Worm (Caenorhabditis elegans) whole organism, L4 larva: Measurements from ENCODE around the gene F40F4.7.

Source experiments
- F10B5.3 ChIP-seq: sonication (generic microtip); optimal IDR thresholded peaks from 2 replicates; lab custom pipeline; 2016; ENCODE audit warnings: mild to moderate bottlenecking, missing genetic modification characterization, missing compliant biosample characterization
- F49E8.2 ChIP-seq: sonication (generic microtip); optimal IDR thresholded peaks from 2 replicates; lab custom pipeline; 2016; ENCODE audit warnings: missing compliant biosample characterization, mild to moderate bottlenecking, missing genetic modification characterization, borderline replicate concordance
- T20F7.1 ChIP-seq: fragments of 200-800 bp; sonication (Bioruptor generic); optimal IDR thresholded peaks from 2 replicates; lab custom pipeline; 2018; ENCODE audit warnings: mild to moderate bottlenecking, missing genetic modification characterization, missing compliant biosample characterization
- ZK546.5 ChIP-seq, 2 experiments: sonication (generic microtip); optimal IDR thresholded peaks; 2 replicates each; lab custom pipeline; 2017; ENCODE audit warnings: missing biosample characterization in 2 of 2, missing genetic modification characterization in 2 of 2
- aha-1 ChIP-seq: fragments of 150-350 bp; peaks from one replicate; lab custom pipeline; 2014; ENCODE audit warnings: missing biosample characterization, missing genetic modification characterization
- arid-1 ChIP-seq: fragments of 200-800 bp; sonication (Bioruptor generic); conservative IDR thresholded peaks from 2 replicates; pipeline ENCODE4 v1.3.6; 2022; ENCODE audit warnings: missing genetic modification reagents, missing genetic modification characterization, missing compliant biosample characterization
- attf-4 ChIP-seq: sonication (generic microtip); optimal IDR thresholded peaks from 3 replicates; lab custom pipeline; 2017; ENCODE audit warnings: missing biosample characterization, missing genetic modification characterization
- ceh-20 ChIP-seq: fragments of 200-800 bp; sonication (Bioruptor generic); IDR thresholded peaks from 2 replicates; pipeline ENCODE4 v1.3.6; 2022; ENCODE audit warnings: missing genetic modification reagents, missing genetic modification characterization, missing compliant biosample characterization
- ceh-44 ChIP-seq: fragments of 200-800 bp; sonication (Bioruptor generic); IDR thresholded peaks from 2 replicates; pipeline ENCODE4 v1.3.6; 2022; ENCODE audit warnings: missing genetic modification reagents, missing genetic modification characterization, missing compliant biosample characterization
- daf-16 ChIP-seq, 3 experiments: sonication (generic microtip); optimal IDR thresholded peaks; 2 replicates each; lab custom pipeline; 2016 to 2017; ENCODE audit warnings: missing genetic modification characterization in 3 of 3, missing genetic modification reagents in 3 of 3, mild to moderate bottlenecking in 2 of 3, missing compliant biosample characterization in 2 of 3, missing biosample characterization in 1 of 3, moderate library complexity in 1 of 3
- dmd-6 ChIP-seq: fragments of 200-800 bp; sonication (Bioruptor generic); IDR thresholded peaks from 2 replicates; pipeline ENCODE4 v1.3.6; 2022; ENCODE audit warnings: missing genetic modification reagents, missing genetic modification characterization, missing compliant biosample characterization
- dmd-8 ChIP-seq: fragments of 200-800 bp; sonication (Bioruptor generic); IDR thresholded peaks from 2 replicates; pipeline ENCODE4 v1.3.6; 2022; ENCODE audit warnings: missing genetic modification characterization, missing compliant biosample characterization
- dve-1 ChIP-seq: sonication (generic microtip); optimal IDR thresholded peaks from 2 replicates; lab custom pipeline; 2017; ENCODE audit warnings: antibody characterized with exemption, mild to moderate bottlenecking, missing genetic modification characterization, missing compliant biosample characterization; ENCODE audit not compliant: insufficient read depth
- egl-27 ChIP-seq: sonication (generic microtip); optimal IDR thresholded peaks from 3 replicates; lab custom pipeline; 2017; ENCODE audit warnings: missing biosample characterization, missing genetic modification reagents, missing genetic modification characterization
- hif-1 ChIP-seq, 2 experiments: sonication (generic microtip); optimal IDR thresholded peaks; 2 replicates each; lab custom pipeline; 2016 to 2017; ENCODE audit warnings: missing compliant biosample characterization in 2 of 2, missing genetic modification characterization in 2 of 2, missing genetic modification reagents in 2 of 2, missing genotype in 2 of 2, mild to moderate bottlenecking in 1 of 2
- hlh-11 ChIP-seq: fragments of 200-800 bp; sonication (Bioruptor generic); optimal IDR thresholded peaks from 2 replicates; lab custom pipeline; 2018; ENCODE audit warnings: mild to moderate bottlenecking, missing genetic modification characterization, missing compliant biosample characterization
- hlh-30 ChIP-seq: sonication (generic microtip); optimal IDR thresholded peaks from 2 replicates; lab custom pipeline; 2017; ENCODE audit warnings: antibody characterized with exemption, mild to moderate bottlenecking, missing genetic modification characterization, missing compliant biosample characterization; ENCODE audit not compliant: insufficient read depth
- jun-1 ChIP-seq: fragments of 150-350 bp; optimal IDR thresholded peaks from 2 replicates; lab custom pipeline; 2014; ENCODE audit warnings: missing biosample characterization, missing genetic modification reagents, missing genetic modification characterization
- lin-1 ChIP-seq: fragments of 200-800 bp; sonication (Bioruptor generic); IDR thresholded peaks from 2 replicates; pipeline ENCODE4 v1.3.6; 2022; ENCODE audit warnings: missing genetic modification reagents, missing genetic modification characterization, missing compliant biosample characterization
- lin-13 ChIP-seq: fragments of 150-350 bp; optimal IDR thresholded peaks from 2 replicates; lab custom pipeline; 2014; ENCODE audit warnings: missing biosample characterization, missing genetic modification reagents, missing genetic modification characterization
- lin-15B ChIP-seq: fragments of 150-350 bp; sonication (generic microtip); optimal IDR thresholded peaks from 3 replicates; lab custom pipeline; 2014; ENCODE audit warnings: missing biosample characterization, missing genetic modification characterization
- lsy-2 ChIP-seq, 2 experiments: fragments of 150-350 bp in 1 of 2; sonication (generic microtip) in 1 of 2; optimal IDR thresholded peaks; 2 replicates each; lab custom pipeline; 2014 to 2017; ENCODE audit warnings: missing biosample characterization in 2 of 2, missing genetic modification characterization in 2 of 2
- madf-5 ChIP-seq, 2 experiments: fragments of 200-800 bp; sonication (Bioruptor generic); IDR thresholded peaks; 2 replicates each; pipeline ENCODE4 v1.3.6; 2022; ENCODE audit warnings: missing compliant biosample characterization in 2 of 2, missing genetic modification characterization in 2 of 2
- mdl-1 ChIP-seq, 2 experiments: fragments of 150-350 bp in 1 of 2; sonication (generic microtip) in 1 of 2; optimal IDR thresholded peaks; 2 replicates each; lab custom pipeline; 2014 to 2017; ENCODE audit warnings: missing biosample characterization in 2 of 2, missing genetic modification characterization in 2 of 2
- nhr-10 ChIP-seq: fragments of 150-350 bp; optimal IDR thresholded peaks from 2 replicates; lab custom pipeline; 2014; ENCODE audit warnings: missing biosample characterization, missing genetic modification characterization
- nhr-102 ChIP-seq: sonication (generic microtip); optimal IDR thresholded peaks from 2 replicates; lab custom pipeline; 2016; ENCODE audit warnings: mild to moderate bottlenecking, missing genetic modification characterization, moderate library complexity, missing compliant biosample characterization
- nhr-11 ChIP-seq: fragments of 150-350 bp; optimal IDR thresholded peaks from 2 replicates; lab custom pipeline; 2014; ENCODE audit warnings: missing biosample characterization, missing genetic modification characterization
- nhr-25 ChIP-seq: sonication (generic microtip); optimal IDR thresholded peaks from 2 replicates; lab custom pipeline; 2017; ENCODE audit warnings: missing genetic modification characterization, mild to moderate bottlenecking, missing compliant biosample characterization, antibody characterized with exemption, moderate library complexity, borderline replicate concordance; ENCODE audit not compliant: insufficient read depth
- nhr-28 ChIP-seq: fragments of 150-350 bp; optimal IDR thresholded peaks from 2 replicates; lab custom pipeline; 2014; ENCODE audit warnings: missing biosample characterization, missing genetic modification characterization
- nhr-76 ChIP-seq: fragments of 150-350 bp; optimal IDR thresholded peaks from 2 replicates; lab custom pipeline; 2014; ENCODE audit warnings: missing biosample characterization, missing genetic modification characterization
- pha-4 ChIP-seq, 2 experiments: fragments of 150-350 bp in 1 of 2; fragments of 200-800 bp in 1 of 2; sonication (Bioruptor generic) in 1 of 2; IDR thresholded peaks in 1 of 2; optimal IDR thresholded peaks in 1 of 2; 2 replicates each; pipeline versions ENCODE4 v1.3.6 to Lab custom; 2014 to 2022; ENCODE audit warnings: missing genetic modification characterization in 2 of 2, missing genetic modification reagents in 2 of 2, missing biosample characterization in 1 of 2, missing compliant biosample characterization in 1 of 2
- php-3 ChIP-seq: fragments of 200-800 bp; sonication (Bioruptor generic); IDR thresholded peaks from 2 replicates; pipeline ENCODE4 v1.3.6; 2022; ENCODE audit warnings: missing genetic modification reagents, missing genetic modification characterization, missing compliant biosample characterization
- pqm-1 ChIP-seq: sonication (generic microtip); optimal IDR thresholded peaks from 2 replicates; lab custom pipeline; 2017; ENCODE audit warnings: missing biosample characterization, missing genetic modification characterization
- rbr-2 ChIP-seq: sonication (generic microtip); optimal IDR thresholded peaks from 2 replicates; lab custom pipeline; 2016; ENCODE audit warnings: missing genotype, missing genetic modification characterization, missing compliant biosample characterization
- saeg-2 ChIP-seq: fragments of 200-800 bp; sonication (Bioruptor generic); IDR thresholded peaks from 2 replicates; pipeline ENCODE4 v1.3.6; 2022; ENCODE audit warnings: missing genetic modification reagents, missing genetic modification characterization, missing compliant biosample characterization
- set-16 ChIP-seq: fragments of 200-800 bp; sonication (Bioruptor generic); IDR thresholded peaks from 2 replicates; pipeline ENCODE4 v1.3.6; 2022; ENCODE audit warnings: missing genetic modification reagents, missing genetic modification characterization, missing compliant biosample characterization
- snpc-1.2 ChIP-seq: fragments of 200-800 bp; sonication (Bioruptor generic); IDR thresholded peaks from 2 replicates; pipeline ENCODE4 v1.3.6; 2022; ENCODE audit warnings: missing genetic modification reagents, missing genetic modification characterization, missing compliant biosample characterization
- snpc-4 ChIP-seq: fragments of 150-350 bp; optimal IDR thresholded peaks from 2 replicates; lab custom pipeline; 2014; ENCODE audit warnings: missing biosample characterization, missing genetic modification characterization
- spr-3 ChIP-seq: fragments of 200-800 bp; sonication (Bioruptor generic); optimal IDR thresholded peaks from 2 replicates; lab custom pipeline; 2018; ENCODE audit warnings: mild to moderate bottlenecking, missing genetic modification characterization, missing compliant biosample characterization
- vab-7 ChIP-seq: fragments of 200-800 bp; sonication (Bioruptor generic); IDR thresholded peaks from 2 replicates; pipeline ENCODE4 v1.3.6; 2022; ENCODE audit warnings: missing genetic modification reagents, missing genetic modification characterization, missing compliant biosample characterization
- zip-11 ChIP-seq: fragments of 200-800 bp; sonication (Bioruptor generic); IDR thresholded peaks from 2 replicates; pipeline ENCODE4 v1.3.6; 2022; ENCODE audit warnings: missing genetic modification characterization, missing compliant biosample characterization
- zip-2 ChIP-seq: fragments of 150-350 bp; optimal IDR thresholded peaks from 2 replicates; lab custom pipeline; 2014; ENCODE audit warnings: missing biosample characterization, missing genetic modification characterization
- ztf-11 ChIP-seq: fragments of 150-350 bp; optimal IDR thresholded peaks from 2 replicates; lab custom pipeline; 2014; ENCODE audit warnings: missing biosample characterization, missing genetic modification characterization

Gene F40F4.7

ce11 chrX:3244402-3244801 is 1.3 kb downstream of the F40F4.7 start (continued):
- TF ChIP-seq T20F7.1 (GFP tag; lab: Kevin White, UChicago) = no peak
- TF ChIP-seq arid-1 (GFP tag; lab: Robert Waterston, UW) = no peak
- no peak for TF ChIP-seq nhr-10
- peak; percentile 27 for TF ChIP-seq hlh-11 (tag; lab: Kevin White, UChicago)
- TF ChIP-seq F10B5.3 (tag; lab: Kevin White, UChicago) = no peak
- no peak for TF ChIP-seq hif-1 (tag; optimal IDR thresholded peaks at IDR 0.05; lab: Kevin White, UChicago)
- peak; percentile 16 for TF ChIP-seq dve-1 (tag; lab: Kevin White, UChicago)
- no peak for TF ChIP-seq F49E8.2 (tag; lab: Kevin White, UChicago)
- no peak for TF ChIP-seq jun-1 (tag; lab: Kevin White, UChicago)
- no peak for TF ChIP-seq rbr-2
- TF ChIP-seq set-16 (GFP tag; lab: Robert Waterston, UW) = no peak
- no peak for TF ChIP-seq ceh-44 (GFP tag; lab: Robert Waterston, UW)
- TF ChIP-seq nhr-11 = no peak
- TF ChIP-seq lin-1 (GFP tag; lab: Robert Waterston, UW) = no peak
- TF ChIP-seq saeg-2 (GFP tag; lab: Robert Waterston, UW) = no peak
- TF ChIP-seq, all 104 proteins: peak for 6

ce11 chrX:3243614-3244013 is 2.1 kb downstream of the F40F4.7 start, which contains the start of gene irg-7:
Gene irg-7, minus strand, starts transcription at chrX:3243636.
- TF ChIP-seq dve-1 (tag; lab: Kevin White, UChicago) = peak; percentile 51
- peak; percentile 65 for TF ChIP-seq nhr-28 (tag; lab: Kevin White, UChicago)
- no peak for TF ChIP-seq egl-27 (tag; lab: Kevin White, UChicago)
- TF ChIP-seq daf-16 (GFP tag; optimal IDR thresholded peaks at IDR 0.05; lab: Kevin White, UChicago) = no peak
- TF ChIP-seq daf-16 (tag; optimal IDR thresholded peaks at IDR 0.05; lab: Kevin White, UChicago) = peak; percentile 67
- TF ChIP-seq hlh-30 (tag; lab: Kevin White, UChicago) = no peak
- TF ChIP-seq hlh-11 (tag; lab: Kevin White, UChicago) = peak; percentile 11
- TF ChIP-seq dmd-6 (GFP tag; lab: Robert Waterston, UW) = peak; percentile 33; the same call in 1 of the 2 replicates
- TF ChIP-seq ztf-11 (tag; lab: Kevin White, UChicago) = no peak
- TF ChIP-seq nhr-76 = no peak
- TF ChIP-seq php-3 = peak; percentile 99
- peak; percentile 38 for TF ChIP-seq pqm-1 (tag; lab: Kevin White, UChicago)
- TF ChIP-seq ZK546.5 (tag; optimal IDR thresholded peaks at IDR 0.05; lab: Kevin White, UChicago) = no peak
- no peak for TF ChIP-seq pha-4 (GFP tag; IDR thresholded peaks at IDR 0.05; lab: Robert Waterston, UW)
- no peak for TF ChIP-seq pha-4 (tag; optimal IDR thresholded peaks at IDR 0.05; lab: Kevin White, UChicago)

ce11 chrX:3235358-3235816 is 10.3 kb downstream of the F40F4.7 start, which contains the start of gene F28B4.3:
Gene F28B4.3, minus strand, starts transcription at chrX:3235408.
- TF ChIP-seq lsy-2 (tag; optimal IDR thresholded peaks at IDR 0.05; lab: Kevin White, UChicago) (no peak), saeg-2 (GFP tag; lab: Robert Waterston, UW) (no peak), lin-15B (tag; lab: Kevin White, UChicago) (no peak), ceh-44 (GFP tag; lab: Robert Waterston, UW) (no peak), mdl-1 (tag; optimal IDR thresholded peaks at IDR 0.05; lab: Kevin White, UChicago) (no peak), arid-1 (GFP tag; lab: Robert Waterston, UW) (no peak), zip-2 (no peak), pha-4 (GFP tag; IDR thresholded peaks at IDR 0.05; lab: Robert Waterston, UW) (no peak), pha-4 (tag; optimal IDR thresholded peaks at IDR 0.05; lab: Kevin White, UChicago) (no peak), spr-3 (GFP tag; lab: Kevin White, UChicago) (no peak), dmd-6 (GFP tag; lab: Robert Waterston, UW) (peak; percentile 73), lin-13 (GFP tag; lab: Kevin White, UChicago) (no peak), jun-1 (tag; lab: Kevin White, UChicago) (peak; percentile 26), vab-7 (GFP tag; lab: Robert Waterston, UW) (no peak), F49E8.2 (tag; lab: Kevin White, UChicago) (no peak), snpc-1.2 (GFP tag; lab: Robert Waterston, UW) (no peak), nhr-102 (tag; lab: Kevin White, UChicago) (peak; percentile 4), egl-27 (tag; lab: Kevin White, UChicago) (no peak), php-3 (peak; percentile 93), zip-11 (GFP tag; lab: Robert Waterston, UW) (no peak), attf-4 (no peak), ztf-11 (tag; lab: Kevin White, UChicago) (no peak), aha-1 (tag; lab: Kevin White, UChicago) (no peak), dmd-8 (no peak), nhr-25 (tag; lab: Kevin White, UChicago) (no peak), rbr-2 (no peak), lin-1 (GFP tag; lab: Robert Waterston, UW) (peak; percentile 41; the same call in 1 of the 2 replicates), hif-1 (tag; optimal IDR thresholded peaks at IDR 0.05; lab: Kevin White, UChicago) (no peak), ceh-20 (GFP tag; lab: Robert Waterston, UW) (peak; percentile 29; the same call in 1 of the 2 replicates), madf-5 (GFP tag; IDR thresholded peaks at IDR 0.05; lab: Robert Waterston, UW) (no peak), nhr-10 (no peak), snpc-4 (tag; lab: Kevin White, UChicago) (no peak)
